Worm (Caenorhabditis elegans): ENCODE measurements around the gene ZK688.7.

Gene ZK688.7

DNA sequence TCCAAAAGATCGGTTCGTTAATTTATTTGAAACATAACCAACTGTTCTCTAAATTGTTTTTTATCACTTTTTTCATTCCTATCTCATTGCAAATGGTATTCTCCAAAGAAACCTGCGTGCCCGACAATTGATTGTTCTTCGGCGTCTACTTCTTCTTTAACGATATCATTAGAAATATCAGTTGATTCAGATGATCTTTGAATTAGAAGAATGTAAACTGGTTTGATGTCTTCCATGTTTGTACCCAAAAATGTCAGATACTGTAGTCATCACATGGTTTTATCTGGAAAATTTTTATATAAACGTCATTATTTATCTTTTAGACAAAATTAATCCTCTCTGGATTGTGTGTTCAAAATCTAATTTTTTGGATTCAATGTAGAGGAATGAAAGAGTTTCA lies 13.7 kb downstream of the ZK688.7 start (continued):
- no peak for TF ChIP-seq ztf-11 (tag; optimal IDR thresholded peaks at IDR 0.05)
- no peak for TF ChIP-seq efl-1 (optimal IDR thresholded peaks at IDR 0.05)
- TF ChIP-seq efl-1 (GFP tag; optimal IDR thresholded peaks at IDR 0.05 in 1 of 2): peak in 1 of 2 experiments; percentile 87
- TF ChIP-seq tlp-1 (tag; optimal IDR thresholded peaks at IDR 0.05): no peak
- TF ChIP-seq nhr-85 (tag): peak; percentile 95
- TF ChIP-seq lin-14 (GFP tag; optimal IDR thresholded peaks at IDR 0.05): peak; percentile 57
- no peak for TF ChIP-seq elt-2 (tag; optimal IDR thresholded peaks at IDR 0.05)
- no peak for TF ChIP-seq zip-4 (GFP tag; optimal IDR thresholded peaks at IDR 0.05)
- peak in 1 of 2 experiments; percentile 49 for TF ChIP-seq lin-35 (GFP tag; optimal IDR thresholded peaks at IDR 0.05)
- TF ChIP-seq F16B12.6 (tag; optimal IDR thresholded peaks at IDR 0.05): no peak
- TF ChIP-seq snu-23 (GFP tag; optimal IDR thresholded peaks at IDR 0.05): peak; percentile 58
- no peak for TF ChIP-seq mef-2 (tag; optimal IDR thresholded peaks at IDR 0.05)
- TF ChIP-seq dsc-1 (tag; optimal IDR thresholded peaks at IDR 0.05): no peak
- no peak for TF ChIP-seq vab-15 (tag; optimal IDR thresholded peaks at IDR 0.05)
- TF ChIP-seq unc-86 (tag; optimal IDR thresholded peaks at IDR 0.05): no peak
- TF ChIP-seq nhr-47 (tag; optimal IDR thresholded peaks at IDR 0.05): peak; percentile 36
- no peak for TF ChIP-seq ztf-4 (tag; optimal IDR thresholded peaks at IDR 0.05)
- TF ChIP-seq nhr-20 (tag; optimal IDR thresholded peaks at IDR 0.05): peak; percentile 81
- TF ChIP-seq C16A3.4 (tag; optimal IDR thresholded peaks at IDR 0.05): peak; percentile 22

DNA sequence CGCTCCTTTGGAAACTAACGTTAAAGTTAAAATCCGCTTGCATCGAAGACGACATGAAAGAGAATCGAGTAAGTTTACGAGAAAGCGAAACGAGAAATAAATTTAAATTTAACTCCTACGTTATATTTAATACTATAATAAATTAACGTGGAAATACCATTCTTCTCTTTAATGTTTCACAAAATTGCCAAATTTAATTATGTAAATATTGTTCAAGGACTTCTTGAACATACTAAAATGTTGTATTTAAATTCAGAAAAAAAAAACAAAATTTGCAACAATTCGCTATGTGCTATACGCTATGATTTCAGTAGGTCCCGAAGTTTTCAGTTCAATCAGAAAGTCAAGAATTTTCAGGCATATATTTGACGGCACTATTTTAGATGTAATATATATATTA lies 14.5 kb downstream of the ZK688.7 start, which contains the start of gene ZK688.10:
TSS of gene ZK688.10 (minus strand) at position 101 of the 400 bp plus-strand sequence.
- TF ChIP-seq nhr-11 (tag; optimal IDR thresholded peaks at IDR 0.05) (no peak), hlh-17 (GFP tag; optimal IDR thresholded peaks at IDR 0.05; ENCODE audit: borderline replicate concordance) (no peak), pax-3 (tag; optimal IDR thresholded peaks at IDR 0.05) (no peak), lin-39 (tag; optimal IDR thresholded peaks at IDR 0.05) (no peak), ztf-4 (tag; optimal IDR thresholded peaks at IDR 0.05) (no peak), snu-23 (GFP tag; optimal IDR thresholded peaks at IDR 0.05) (no peak), egl-13 (tag; optimal IDR thresholded peaks at IDR 0.05) (no peak), hpl-2 (GFP tag; optimal IDR thresholded peaks at IDR 0.05) (no peak)

DNA sequence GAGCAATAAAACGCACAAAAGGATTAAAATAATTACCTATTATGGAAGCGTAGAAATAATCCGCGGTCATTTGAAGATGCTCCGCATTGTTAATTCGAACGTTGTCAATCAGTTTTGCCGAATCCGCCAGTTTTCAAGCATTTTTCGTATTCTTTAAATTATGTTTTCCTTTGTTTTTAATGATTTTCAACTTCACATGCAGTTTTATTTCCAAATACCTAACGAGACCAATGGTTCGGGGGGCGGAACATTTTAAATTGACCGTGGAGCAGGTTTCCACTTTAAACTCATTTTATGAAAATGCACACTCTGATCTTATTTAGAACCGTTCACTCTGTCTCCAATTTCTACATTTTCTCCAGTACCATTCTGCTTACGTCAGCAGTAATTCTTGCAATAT lies 16.7 kb downstream of the ZK688.7 start, which contains the start of gene ZK688.4:
TSS of gene ZK688.4 (plus strand) at position 301 of the 400 bp plus-strand sequence.
- TF ChIP-seq mep-1 (tag; optimal IDR thresholded peaks at IDR 0.05) (no peak), ets-5 (GFP tag; IDR thresholded peaks at IDR 0.05) (no peak), aly-2 (tag; optimal IDR thresholded peaks at IDR 0.05) (no peak), nhr-237 (tag; optimal IDR thresholded peaks at IDR 0.05) (no peak), lin-15B (tag; optimal IDR thresholded peaks at IDR 0.05) (no peak), C16A3.4 (tag; optimal IDR thresholded peaks at IDR 0.05) (no peak), lin-39 (tag; optimal IDR thresholded peaks at IDR 0.05) (no peak), hlh-4 (tag; optimal IDR thresholded peaks at IDR 0.05) (no peak), sox-4 (tag; optimal IDR thresholded peaks at IDR 0.05) (no peak), zip-4 (GFP tag; optimal IDR thresholded peaks at IDR 0.05) (no peak), fkh-4 (tag; optimal IDR thresholded peaks at IDR 0.05; ENCODE audit: borderline replicate concordance) (no peak), lin-35 (GFP tag; optimal IDR thresholded peaks at IDR 0.05) (no peak), alr-1 (tag; optimal IDR thresholded peaks at IDR 0.05; ENCODE audit: borderline replicate concordance) (no peak), lir-3 (tag; optimal IDR thresholded peaks at IDR 0.05; ENCODE audit: poor library complexity) (no peak), nhr-47 (tag; optimal IDR thresholded peaks at IDR 0.05) (no peak)

DNA sequence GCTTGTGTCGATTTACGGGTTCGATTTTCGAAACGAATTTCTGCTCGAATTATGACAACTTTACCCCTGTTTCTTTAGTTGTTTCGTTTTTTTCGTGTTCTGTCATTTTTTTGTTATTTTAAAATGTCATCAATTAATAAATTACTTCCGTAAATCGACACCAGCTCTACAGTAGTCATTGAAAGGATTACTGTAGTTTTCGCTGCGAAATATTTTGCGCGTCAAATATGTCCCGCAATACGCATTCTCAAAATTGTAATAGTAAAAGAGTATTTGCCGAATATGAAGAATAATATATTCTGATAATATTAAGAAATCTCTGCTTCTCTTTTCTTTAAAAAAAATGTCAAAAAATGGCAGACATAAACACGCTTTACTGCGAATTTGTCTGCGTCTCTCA lies 18.2 kb downstream of the ZK688.7 start:
- TF ChIP-seq efl-1 (optimal IDR thresholded peaks at IDR 0.05) (no peak), efl-1 (GFP tag; optimal IDR thresholded peaks at IDR 0.05 in 1 of 2) (peak in 1 of 2 experiments; percentile 54), lir-3 (tag; optimal IDR thresholded peaks at IDR 0.05; ENCODE audit: poor library complexity) (no peak), fkh-8 (tag; optimal IDR thresholded peaks at IDR 0.05) (peak; percentile 27)
